Worm (Caenorhabditis elegans) whole organism, L3 larva: Measurements from ENCODE around the gene rbm-28.

Experiments used
- ceh-9 ChIP-seq: sonication (generic microtip); optimal IDR thresholded peaks from 2 replicates; lab custom pipeline; 2018; ENCODE audit warnings: missing biosample characterization, missing genetic modification characterization
- nhr-11 ChIP-seq: fragments of 150-350 bp; optimal IDR thresholded peaks from 2 replicates; lab custom pipeline; 2014; ENCODE audit warnings: missing biosample characterization, missing genetic modification characterization
- nhr-12 ChIP-seq: fragments of 150-350 bp; optimal IDR thresholded peaks from 2 replicates; lab custom pipeline; 2014; ENCODE audit warnings: missing biosample characterization, missing genetic modification characterization
- unc-62 ChIP-seq: fragments of 150-350 bp; sonication (generic microtip); optimal IDR thresholded peaks from 4 replicates; lab custom pipeline; 2014; ENCODE audit warnings: missing biosample characterization, missing genetic modification reagents, missing genetic modification characterization
- zag-1 ChIP-seq: fragments of 150-350 bp; optimal IDR thresholded peaks from 2 replicates; lab custom pipeline; 2014; ENCODE audit warnings: missing biosample characterization, missing genetic modification characterization
- ztf-4 ChIP-seq: fragments of 150-350 bp; optimal IDR thresholded peaks from 2 replicates; lab custom pipeline; 2014; ENCODE audit warnings: missing biosample characterization, missing genetic modification characterization

- TF ChIP-seq ceh-9 (tag; lab: Kevin White, UChicago): no peak
- no peak for TF ChIP-seq unc-62 (GFP tag; lab: Kevin White, UChicago)
- no peak for TF ChIP-seq ztf-4 (tag; lab: Kevin White, UChicago)
- TF ChIP-seq nhr-12 (tag; lab: Kevin White, UChicago): no peak
- no peak for TF ChIP-seq nhr-11
- no peak for TF ChIP-seq zag-1 (tag; lab: Kevin White, UChicago)
These were observed 7.2 kb upstream of the rbm-28 start for ce11 chrII:14849897-14850296.
